Worm (Caenorhabditis elegans): ENCODE results near the gene snu-23.

DNA sequence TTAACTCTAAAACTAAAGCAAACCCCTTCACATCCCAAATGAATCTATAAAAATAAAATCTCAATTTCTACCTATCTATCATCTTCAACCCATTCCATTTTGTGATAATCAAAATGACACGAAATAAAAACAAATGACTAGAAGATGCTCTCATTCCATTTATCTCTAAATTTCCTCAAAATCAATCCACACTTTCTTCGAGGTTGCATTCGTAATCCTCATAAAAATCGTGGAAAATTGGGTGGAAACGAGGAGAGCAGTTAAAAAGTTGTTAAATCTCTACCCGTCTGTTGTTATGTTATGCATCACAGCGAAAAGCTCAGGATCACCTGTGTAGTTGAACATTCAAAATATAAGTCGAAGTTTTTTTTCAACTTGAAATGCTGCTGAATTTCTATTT, 37.0 kb upstream of the snu-23 start:
- TF ChIP-seq pha-4 (tag; optimal IDR thresholded peaks at IDR 0.05) (no peak), nhr-76 (tag; optimal IDR thresholded peaks at IDR 0.05) (no peak), ceh-39 (tag; optimal IDR thresholded peaks at IDR 0.05) (no peak), nhr-28 (tag; optimal IDR thresholded peaks at IDR 0.05) (no peak), lin-13 (tag; optimal IDR thresholded peaks at IDR 0.05) (no peak), nhr-12 (tag; optimal IDR thresholded peaks at IDR 0.05) (no peak), M03D4.4 (tag; optimal IDR thresholded peaks at IDR 0.05) (no peak), drap-1 (GFP tag; optimal IDR thresholded peaks at IDR 0.05) (no peak)
